Fruit fly (Drosophila melanogaster): ENCODE data around the gene Strump.

Strump gene

DNA sequence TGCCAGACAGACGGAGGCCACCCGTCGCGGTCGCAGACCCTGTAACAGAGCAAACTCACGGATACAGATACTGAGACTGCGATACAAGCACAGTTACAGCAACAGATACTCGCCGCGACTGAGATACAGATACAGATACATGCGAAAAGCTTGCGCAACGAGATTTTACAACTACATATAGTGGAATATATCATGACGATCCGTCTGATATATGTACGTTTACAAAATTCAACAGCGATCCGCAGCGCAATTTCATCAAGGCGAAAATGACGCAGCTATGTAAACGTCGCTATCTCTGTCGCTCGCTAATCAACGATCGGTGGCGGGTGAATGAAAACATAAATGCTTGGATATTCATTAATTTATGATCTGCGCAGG is 28.3 kb downstream of the Strump start (continued):
- TF ChIP-seq Med (GFP tag), result peak; percentile 79

DNA sequence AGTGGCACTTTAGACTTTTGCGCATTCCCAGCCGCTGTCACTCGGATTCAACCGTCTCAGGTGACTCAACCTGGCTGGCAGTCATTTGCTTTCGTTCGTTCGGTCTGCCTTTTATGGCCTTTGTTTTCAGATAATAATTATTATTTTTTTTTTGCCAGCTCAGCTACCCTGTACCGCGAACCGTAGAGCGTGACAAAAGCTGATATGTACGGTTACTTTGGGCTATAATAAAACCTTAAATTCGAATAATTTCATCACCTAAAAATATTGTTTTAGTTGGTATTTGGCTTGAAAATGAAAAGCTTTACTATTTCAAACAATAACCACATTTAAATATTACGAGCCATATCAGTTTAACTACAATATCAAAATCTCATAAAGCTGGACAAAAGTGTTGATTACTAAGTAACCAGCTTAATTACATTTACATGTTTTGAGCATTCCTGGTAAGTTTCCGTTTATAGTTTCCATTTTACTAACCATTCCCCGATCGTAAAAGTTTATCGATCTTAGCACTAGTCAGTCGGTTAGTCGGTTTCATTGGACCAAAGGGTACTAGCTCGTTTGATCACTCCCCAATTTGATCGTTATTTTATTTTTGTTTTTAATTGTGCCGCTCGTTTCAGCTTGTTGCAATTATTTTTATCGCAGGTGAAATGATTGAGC is 29.2 kb downstream of the Strump start:
- TF ChIP-seq CG11695 (GFP tag; IDR thresholded peaks at IDR 0.05) (no peak), stc (GFP tag; IDR thresholded peaks at IDR 0.05) (no peak), Dll (GFP tag; IDR thresholded peaks at IDR 0.05; ENCODE audit: partially characterized antibody) (no peak), CG7372 (GFP tag; IDR thresholded peaks at IDR 0.05) (no peak), CG17186 (GFP tag; optimal IDR thresholded peaks at IDR 0.05) (no peak), Ets65A (GFP tag) (peak; percentile 35), D19B (GFP tag; optimal IDR thresholded peaks at IDR 0.05) (peak; percentile 85), CG18011 (GFP tag; optimal IDR thresholded peaks at IDR 0.05) (peak; percentile 86), Fer3 (tag; optimal IDR thresholded peaks at IDR 0.05) (no peak), Ravus (GFP tag; IDR thresholded peaks at IDR 0.05) (no peak), CG17359 (tag; optimal IDR thresholded peaks at IDR 0.05) (peak; percentile 2)

DNA sequence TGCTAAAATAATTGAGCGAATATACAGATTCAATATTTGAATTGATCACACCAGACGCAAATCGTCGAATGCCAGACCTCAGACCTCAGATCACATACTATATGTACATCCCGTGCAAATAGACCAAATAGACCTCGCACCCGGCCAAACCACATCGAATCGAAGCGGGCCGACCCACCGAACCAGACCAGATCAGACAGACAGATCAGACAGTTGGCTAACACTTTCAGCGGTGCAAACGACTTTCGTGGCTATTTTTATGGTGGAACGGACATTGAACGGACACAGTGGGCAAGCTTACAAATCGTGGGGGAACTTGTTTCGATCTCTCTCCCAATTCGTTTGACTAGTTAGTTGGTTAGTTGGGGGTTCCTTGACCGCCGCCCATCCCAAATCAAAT is 29.9 kb downstream of the Strump start:
- TF ChIP-seq sim (GFP tag; IDR thresholded peaks at IDR 0.05) (no peak), CG10462 (GFP tag; optimal IDR thresholded peaks at IDR 0.05) (no peak), NC2α (GFP tag; optimal IDR thresholded peaks at IDR 0.05) (no peak), CG1647 (GFP tag; optimal IDR thresholded peaks at IDR 0.05) (no peak), CG4424 (GFP tag; optimal IDR thresholded peaks at IDR 0.05) (no peak), sens (GFP tag) (no peak), CG9932 (GFP tag; IDR thresholded peaks at IDR 0.05) (no peak), CG13123 (GFP tag; optimal IDR thresholded peaks at IDR 0.05) (no peak), repo (GFP tag; optimal IDR thresholded peaks at IDR 0.05) (no peak), Spps (tag; optimal IDR thresholded peaks at IDR 0.05) (no peak), CG12769 (tag; optimal IDR thresholded peaks at IDR 0.05) (peak; percentile 71), sd (tag; optimal IDR thresholded peaks at IDR 0.05) (no peak), Med (GFP tag) (peak; percentile 76), Abd-B (GFP tag; optimal IDR thresholded peaks at IDR 0.05) (no peak), CG11247 (GFP tag; IDR thresholded peaks at IDR 0.05) (no peak), pan (optimal IDR thresholded peaks at IDR 0.05) (no peak), pan (GFP tag; optimal IDR thresholded peaks at IDR 0.05 in 1 of 2, IDR thresholded peaks at IDR 0.05 in 1 of 2) (peak in 1 of 2 experiments; percentile 17), eve (GFP tag; optimal IDR thresholded peaks at IDR 0.05) (no peak), CG6683 (GFP tag; optimal IDR thresholded peaks at IDR 0.05) (no peak), br (optimal IDR thresholded peaks at IDR 0.05) (no peak), Bgb (GFP tag; IDR thresholded peaks at IDR 0.05; ENCODE audit: partially characterized antibody) (no peak), HLH3B (GFP tag; IDR thresholded peaks at IDR 0.05) (no peak), CG10147 (GFP tag; optimal IDR thresholded peaks at IDR 0.05) (no peak), sna (GFP tag; IDR thresholded peaks at IDR 0.05; ENCODE audit: partially characterized antibody) (no peak), jigr1 (GFP tag; IDR thresholded peaks at IDR 0.05) (no peak), CG13894 (tag; optimal IDR thresholded peaks at IDR 0.05) (peak; percentile 18), NfI (GFP tag; optimal IDR thresholded peaks at IDR 0.05) (no peak), CG11696 (GFP tag; IDR thresholded peaks at IDR 0.05) (no peak), Mrtf (GFP tag; IDR thresholded peaks at IDR 0.05) (no peak), Vsx1 (GFP tag; optimal IDR thresholded peaks at IDR 0.05) (no peak), cwo (GFP tag; optimal IDR thresholded peaks at IDR 0.05) (peak; percentile 20), Nf-YA (GFP tag; IDR thresholded peaks at IDR 0.05) (no peak), Taf1 (GFP tag; IDR thresholded peaks at IDR 0.05) (no peak), tap (tag; optimal IDR thresholded peaks at IDR 0.05) (no peak), CG8089 (GFP tag; optimal IDR thresholded peaks at IDR 0.05) (no peak), Drgx (GFP tag; IDR thresholded peaks at IDR 0.05) (peak; percentile 15; the same call in 1 of the 2 replicates), CG2199 (GFP tag; IDR thresholded peaks at IDR 0.05) (no peak), nom (GFP tag; optimal IDR thresholded peaks at IDR 0.05) (no peak)
